Worm (Caenorhabditis elegans) whole organism, late embryonic: ENCODE results near the gene mars-1.
A peak's percentile ranks its signal among the peaks of the same experiment; 100 is the strongest.

Source experiments
- C08G9.2 ChIP-seq: sonication (generic microtip); optimal IDR thresholded peaks from 2 replicates; lab custom pipeline; 2016; ENCODE audit warnings: mild to moderate bottlenecking, missing genetic modification characterization, moderate library complexity, missing compliant biosample characterization
- F13H6.1 ChIP-seq: sonication (generic microtip); optimal IDR thresholded peaks from 2 replicates; lab custom pipeline; 2016; ENCODE audit warnings: missing genetic modification characterization, missing compliant biosample characterization
- K02D7.2 ChIP-seq: sonication (generic microtip); optimal IDR thresholded peaks from 2 replicates; lab custom pipeline; 2017; ENCODE audit warnings: mild to moderate bottlenecking, missing genetic modification characterization, missing compliant biosample characterization
- K09A11.1 ChIP-seq: sonication (generic microtip); optimal IDR thresholded peaks from 2 replicates; lab custom pipeline; 2017; ENCODE audit warnings: antibody characterized with exemption, mild to moderate bottlenecking, missing genetic modification characterization, missing compliant biosample characterization; ENCODE audit not compliant: insufficient read depth
- T23F11.4 ChIP-seq: fragments of 200-800 bp; sonication (Bioruptor generic); optimal IDR thresholded peaks from 2 replicates; lab custom pipeline; 2018; ENCODE audit warnings: mild to moderate bottlenecking, missing genetic modification characterization, missing compliant biosample characterization
- ahr-1 ChIP-seq: sonication (generic microtip); optimal IDR thresholded peaks from 2 replicates; lab custom pipeline; 2016; ENCODE audit warnings: missing genetic modification characterization, missing compliant biosample characterization
- ama-1 ChIP-seq: fragments of 150-350 bp; optimal IDR thresholded peaks from 2 replicates; lab custom pipeline; 2014
- ceh-18 ChIP-seq: sonication (generic microtip); optimal IDR thresholded peaks from 2 replicates; lab custom pipeline; 2016; ENCODE audit warnings: missing genetic modification characterization, missing compliant biosample characterization
- ceh-19 ChIP-seq: fragments of 200-800 bp; sonication (Bioruptor generic); optimal IDR thresholded peaks from 2 replicates; lab custom pipeline; 2018; ENCODE audit warnings: mild to moderate bottlenecking, missing genetic modification characterization, missing compliant biosample characterization
- ceh-22 ChIP-seq: sonication (generic microtip); optimal IDR thresholded peaks from 2 replicates; lab custom pipeline; 2017; ENCODE audit warnings: missing biosample characterization, missing genetic modification characterization
- ceh-24 ChIP-seq: sonication (generic microtip); optimal IDR thresholded peaks from 2 replicates; lab custom pipeline; 2016; ENCODE audit warnings: mild to moderate bottlenecking, missing genetic modification characterization, missing compliant biosample characterization
- ceh-31 ChIP-seq: sonication (generic microtip); optimal IDR thresholded peaks from 2 replicates; lab custom pipeline; 2016; ENCODE audit warnings: missing genetic modification characterization, missing compliant biosample characterization
- ceh-9 ChIP-seq: sonication (generic microtip); optimal IDR thresholded peaks from 2 replicates; lab custom pipeline; 2016; ENCODE audit warnings: mild to moderate bottlenecking, missing genetic modification characterization, inconsistent platforms, missing compliant biosample characterization
- dmd-4 ChIP-seq: sonication (generic microtip); optimal IDR thresholded peaks from 2 replicates; lab custom pipeline; 2016; ENCODE audit warnings: borderline replicate concordance, missing genetic modification characterization, missing compliant biosample characterization
- elt-2 ChIP-seq: sonication (generic microtip); optimal IDR thresholded peaks from 2 replicates; lab custom pipeline; 2016; ENCODE audit warnings: missing genetic modification reagents, missing genetic modification characterization, missing compliant biosample characterization
- eyg-1 ChIP-seq: sonication (generic microtip); optimal IDR thresholded peaks from 2 replicates; lab custom pipeline; 2016; ENCODE audit warnings: missing genotype, missing genetic modification characterization, missing compliant biosample characterization
- fax-1 ChIP-seq: sonication (generic microtip); optimal IDR thresholded peaks from 2 replicates; lab custom pipeline; 2016; ENCODE audit warnings: missing genotype, missing genetic modification characterization, missing compliant biosample characterization
- fkh-10 ChIP-seq: fragments of 150-350 bp; optimal IDR thresholded peaks from 2 replicates; lab custom pipeline; 2014; ENCODE audit warnings: missing biosample characterization, missing genetic modification reagents, missing genetic modification characterization
- hlh-8 ChIP-seq: sonication (generic microtip); optimal IDR thresholded peaks from 2 replicates; lab custom pipeline; 2016; ENCODE audit warnings: missing genotype, missing genetic modification characterization, missing compliant biosample characterization
- lim-6 ChIP-seq: sonication (generic microtip); optimal IDR thresholded peaks from 2 replicates; lab custom pipeline; 2016; ENCODE audit warnings: missing genetic modification characterization, missing compliant biosample characterization
- nfya-1 ChIP-seq: sonication (generic microtip); optimal IDR thresholded peaks from 2 replicates; lab custom pipeline; 2017; ENCODE audit warnings: missing genetic modification characterization, mild to moderate bottlenecking, missing compliant biosample characterization, antibody characterized with exemption, moderate library complexity
- nhr-11 ChIP-seq: fragments of 150-350 bp; optimal IDR thresholded peaks from 2 replicates; lab custom pipeline; 2014; ENCODE audit warnings: missing biosample characterization, missing genetic modification characterization
- nhr-232 ChIP-seq: sonication (generic microtip); optimal IDR thresholded peaks from 2 replicates; lab custom pipeline; 2016; ENCODE audit warnings: missing genetic modification characterization, missing compliant biosample characterization
- pag-3 ChIP-seq: sonication (generic microtip); optimal IDR thresholded peaks from 2 replicates; lab custom pipeline; 2016; ENCODE audit warnings: missing compliant biosample characterization, missing genetic modification characterization, borderline replicate concordance
- pat-9 ChIP-seq: fragments of 200-800 bp; sonication (Bioruptor generic); optimal IDR thresholded peaks from 2 replicates; lab custom pipeline; 2018; ENCODE audit warnings: mild to moderate bottlenecking, missing genetic modification characterization, moderate library complexity, missing compliant biosample characterization
- pax-1 ChIP-seq: fragments of 150-350 bp; optimal IDR thresholded peaks from 2 replicates; lab custom pipeline; 2014; ENCODE audit warnings: missing biosample characterization, missing genetic modification characterization
- pha-2 ChIP-seq: sonication (generic microtip); optimal IDR thresholded peaks from 2 replicates; lab custom pipeline; 2017; ENCODE audit warnings: mild to moderate bottlenecking, missing genetic modification characterization, missing compliant biosample characterization
- pqm-1 ChIP-seq: sonication (generic microtip); optimal IDR thresholded peaks from 2 replicates; lab custom pipeline; 2016; ENCODE audit warnings: missing genetic modification characterization, missing compliant biosample characterization
- pros-1 ChIP-seq: fragments of 150-350 bp; optimal IDR thresholded peaks from 2 replicates; lab custom pipeline; 2014; ENCODE audit warnings: missing biosample characterization, missing genetic modification reagents, missing genetic modification characterization
- ref-2 ChIP-seq: sonication (generic microtip); optimal IDR thresholded peaks from 2 replicates; lab custom pipeline; 2016; ENCODE audit warnings: missing genetic modification characterization, missing compliant biosample characterization
- rnt-1 ChIP-seq: sonication (generic microtip); optimal IDR thresholded peaks from 2 replicates; lab custom pipeline; 2016; ENCODE audit warnings: missing genetic modification characterization, missing compliant biosample characterization
- sox-2 ChIP-seq: fragments of 200-800 bp; sonication (Bioruptor generic); IDR thresholded peaks from 2 replicates; pipeline ENCODE4 v1.3.6; 2022; ENCODE audit warnings: missing genetic modification reagents, missing genetic modification characterization, missing compliant biosample characterization
- sox-4 ChIP-seq: sonication (generic microtip); optimal IDR thresholded peaks from 2 replicates; lab custom pipeline; 2017; ENCODE audit warnings: mild to moderate bottlenecking, missing genetic modification characterization, inconsistent platforms, missing compliant biosample characterization
- syd-9 ChIP-seq: sonication (generic microtip); optimal IDR thresholded peaks from 2 replicates; lab custom pipeline; 2016; ENCODE audit warnings: mild to moderate bottlenecking, missing genetic modification characterization, moderate library complexity, missing compliant biosample characterization
- ttx-3 ChIP-seq: sonication (generic microtip); optimal IDR thresholded peaks from 2 replicates; lab custom pipeline; 2016; ENCODE audit warnings: missing genetic modification reagents, missing genetic modification characterization, missing compliant biosample characterization
- unc-3 ChIP-seq, 2 experiments: fragments of 200-800 bp in 1 of 2; sonication (Bioruptor generic) in 1 of 2; sonication (generic microtip) in 1 of 2; conservative IDR thresholded peaks in 1 of 2; optimal IDR thresholded peaks in 1 of 2; 2 replicates each; pipeline versions ENCODE4 v1.3.6 to Lab custom; 2016 to 2022; ENCODE audit warnings: missing compliant biosample characterization in 2 of 2, missing genetic modification characterization in 2 of 2, missing genetic modification reagents in 1 of 2
- unc-42 ChIP-seq: sonication (generic microtip); optimal IDR thresholded peaks from 2 replicates; lab custom pipeline; 2016; ENCODE audit warnings: missing genotype, missing genetic modification characterization, missing compliant biosample characterization
- unc-86 ChIP-seq: sonication (generic microtip); optimal IDR thresholded peaks from 2 replicates; lab custom pipeline; 2016; ENCODE audit warnings: missing genetic modification characterization, missing compliant biosample characterization
- ztf-16 ChIP-seq: sonication (generic microtip); optimal IDR thresholded peaks from 2 replicates; lab custom pipeline; 2017; ENCODE audit warnings: missing genetic modification characterization, missing compliant biosample characterization

Gene mars-1

ce11 chrIV:11644705-11645104 lies 9.4 kb upstream of the mars-1 start:
- TF ChIP-seq K02D7.2 (tag; lab: Kevin White, UChicago): no peak
- TF ChIP-seq dmd-4 (tag; lab: Kevin White, UChicago): no peak
- TF ChIP-seq nfya-1 (tag; lab: Kevin White, UChicago): no peak
- no peak for TF ChIP-seq pros-1
- no peak for TF ChIP-seq ref-2 (tag; lab: Kevin White, UChicago)
- no peak for TF ChIP-seq ceh-22
- TF ChIP-seq ceh-24 (tag; lab: Kevin White, UChicago): no peak
- no peak for TF ChIP-seq pha-2 (tag; lab: Kevin White, UChicago)
- no peak for TF ChIP-seq fkh-10 (GFP tag; lab: Kevin White, UChicago)
- no peak for TF ChIP-seq unc-86 (tag; lab: Kevin White, UChicago)

- no peak for TF ChIP-seq C08G9.2 (tag; lab: Kevin White, UChicago)
- no peak for TF ChIP-seq ceh-31 (tag; lab: Kevin White, UChicago)
- TF ChIP-seq ceh-9 (tag; lab: Kevin White, UChicago): no peak
- TF ChIP-seq eyg-1: no peak
- no peak for TF ChIP-seq ztf-16
- no peak for TF ChIP-seq nfya-1 (tag; lab: Kevin White, UChicago)
- no peak for TF ChIP-seq nhr-232 (tag; lab: Kevin White, UChicago)
- TF ChIP-seq syd-9: no peak
- no peak for TF ChIP-seq ceh-22
- no peak for TF ChIP-seq K09A11.1
- TF ChIP-seq T23F11.4: no peak
- no peak for TF ChIP-seq ahr-1 (tag; lab: Kevin White, UChicago)
- TF ChIP-seq, all 69 proteins: peak for 0
Measured at ce11 chrIV:11643829-11644228, 8.5 kb upstream of the mars-1 start, which contains the start of gene prx-2. TSS of gene prx-2 (plus strand) at chrIV:11644129.

- TF ChIP-seq pat-9 (tag; lab: Kevin White, UChicago) (no peak), ceh-19 (GFP tag; lab: Kevin White, UChicago) (no peak), pqm-1 (tag; lab: Kevin White, UChicago) (no peak), rnt-1 (no peak), pag-3 (no peak), ceh-18 (tag; lab: Kevin White, UChicago) (no peak), sox-4 (tag; lab: Kevin White, UChicago) (no peak), ahr-1 (tag; lab: Kevin White, UChicago) (no peak), hlh-8 (tag; lab: Kevin White, UChicago) (no peak), ama-1 (no peak), ref-2 (tag; lab: Kevin White, UChicago) (no peak), F13H6.1 (tag; lab: Kevin White, UChicago) (no peak), unc-42 (no peak), lim-6 (tag; lab: Kevin White, UChicago) (no peak), pax-1 (tag; lab: Kevin White, UChicago) (no peak)
Measured at ce11 chrIV:11641802-11642201, 6.5 kb upstream of the mars-1 start, which contains the start of gene ZK809.1. TSS of gene ZK809.1 (plus strand) at chrIV:11642102.

ce11 chrIV:11640915-11641314 lies 5.6 kb upstream of the mars-1 start, which contains the start of gene ttr-50:
TSS of gene ttr-50 (minus strand) at chrIV:11641015.
- no peak for TF ChIP-seq ttx-3
- TF ChIP-seq elt-2: peak; percentile 71
- TF ChIP-seq ceh-31 (tag; lab: Kevin White, UChicago): no peak
- TF ChIP-seq sox-2: no peak

- no peak for TF ChIP-seq lim-6 (tag; lab: Kevin White, UChicago)
- TF ChIP-seq unc-42: no peak
- TF ChIP-seq nhr-11: no peak
- TF ChIP-seq fax-1 (tag; lab: Kevin White, UChicago): no peak
- TF ChIP-seq unc-3 (GFP tag; conservative IDR thresholded peaks at IDR 0.05; lab: Robert Waterston, UW): no peak
- TF ChIP-seq unc-3 (tag; optimal IDR thresholded peaks at IDR 0.05; lab: Kevin White, UChicago): no peak
- no peak for TF ChIP-seq F13H6.1 (tag; lab: Kevin White, UChicago)
- no peak for TF ChIP-seq sox-2
- TF ChIP-seq, all 69 proteins: peak for 0
Measured at ce11 chrIV:11638016-11638415, 2.7 kb upstream of the mars-1 start, which contains the start of gene rbm-17. TSS of gene rbm-17 (plus strand) at chrIV:11638316.
